Fruit fly (Drosophila melanogaster) whole organism, pupa: ENCODE results near the gene Pex12.

Source experiments
- CG17806 ChIP-seq: fragments of 200-800 bp; sonication (Bioruptor generic); optimal IDR thresholded peaks from 2 replicates; lab custom pipeline; 2018; ENCODE audit warnings: missing biosample characterization, mild to moderate bottlenecking, missing genetic modification characterization, moderate library complexity
- CG8159 ChIP-seq: fragments of 200-800 bp; sonication (Bioruptor generic); optimal IDR thresholded peaks from 3 replicates; lab custom pipeline; 2018; ENCODE audit warnings: missing biosample characterization, mild to moderate bottlenecking, missing genetic modification characterization, moderate library complexity
- D1 ChIP-seq: fragments of 200-800 bp; sonication (Bioruptor generic); optimal IDR thresholded peaks from 2 replicates; lab custom pipeline; 2018; ENCODE audit warnings: missing biosample characterization, mild to moderate bottlenecking, missing genetic modification characterization, moderate library complexity

- TF ChIP-seq CG17806 (tag; lab: Kevin White, UChicago) = no peak
- TF ChIP-seq D1 (tag; lab: Kevin White, UChicago) = no peak
- no peak for TF ChIP-seq CG8159
Observed at dm6 chr2L:842873-843272, 27.1 kb downstream of the Pex12 start.
